Worm (Caenorhabditis elegans) whole organism, early embryonic: Measurements from ENCODE around the gene W04G3.7.

Source experiments
- ama-1 ChIP-seq: fragments of 150-350 bp; optimal IDR thresholded peaks from 2 replicates; lab custom pipeline; 2014
- flt-1 ChIP-seq: fragments of 200-800 bp; sonication (Bioruptor generic); IDR thresholded peaks from 2 replicates; pipeline ENCODE4 v1.3.6; 2022; ENCODE audit warnings: missing genetic modification characterization, missing compliant biosample characterization
- hmg-4 ChIP-seq: fragments of 200-800 bp; sonication (Bioruptor generic); optimal IDR thresholded peaks from 2 replicates; lab custom pipeline; 2018; ENCODE audit warnings: mild to moderate bottlenecking, missing genetic modification characterization, missing compliant biosample characterization
- scrt-1 ChIP-seq: fragments of 200-800 bp; sonication (Bioruptor generic); IDR thresholded peaks from 2 replicates; pipeline ENCODE4 v1.3.6; 2022; ENCODE audit warnings: missing genetic modification characterization, missing compliant biosample characterization

ce11 chrX:11034430-11035117, 50.5 kb downstream of the W04G3.7 start:
- TF ChIP-seq scrt-1: no peak
- TF ChIP-seq flt-1 (GFP tag; lab: Robert Waterston, UW): no peak
- TF ChIP-seq hmg-4 (GFP tag; lab: Kevin White, UChicago): peak; percentile 67
- peak; percentile 43 for TF ChIP-seq ama-1 (lab: Kevin White, UChicago)
